Worm (Caenorhabditis elegans) whole organism, L4 larva: Measurements from ENCODE around the gene str-31.

ENCODE experiments used
- D1046.2 ChIP-seq: fragments of 200-800 bp; sonication (Bioruptor generic); IDR thresholded peaks from 2 replicates; pipeline ENCODE4 v1.3.6; 2022; ENCODE audit warnings: missing genetic modification characterization, missing compliant biosample characterization
- F37D6.2 ChIP-seq: sonication (generic microtip); optimal IDR thresholded peaks from 2 replicates; lab custom pipeline; 2016; ENCODE audit warnings: mild to moderate bottlenecking, missing genetic modification characterization, missing compliant biosample characterization
- R02D3.7 ChIP-seq: fragments of 150-350 bp; sonication (generic microtip); optimal IDR thresholded peaks from 3 replicates; lab custom pipeline; 2014; ENCODE audit warnings: missing biosample characterization, missing genetic modification characterization
- Y48G9A.11 ChIP-seq: fragments of 200-800 bp; sonication (Bioruptor generic); IDR thresholded peaks from 2 replicates; pipeline ENCODE4 v1.3.6; 2022; ENCODE audit warnings: missing genetic modification reagents, missing genetic modification characterization, missing compliant biosample characterization
- Y75B8A.6 ChIP-seq: fragments of 200-800 bp; sonication (Bioruptor generic); IDR thresholded peaks from 2 replicates; pipeline ENCODE4 v1.3.6; 2022; ENCODE audit warnings: missing genetic modification reagents, missing genetic modification characterization, missing compliant biosample characterization
- aha-1 ChIP-seq: fragments of 150-350 bp; peaks from one replicate; lab custom pipeline; 2014; ENCODE audit warnings: missing biosample characterization, missing genetic modification characterization
- aly-2 ChIP-seq: sonication (generic microtip); optimal IDR thresholded peaks from 2 replicates; lab custom pipeline; 2018; ENCODE audit warnings: missing biosample characterization, missing genetic modification characterization
- ama-1 ChIP-seq: fragments of 150-350 bp; optimal IDR thresholded peaks from 2 replicates; lab custom pipeline; 2014; ENCODE audit warnings: inconsistent platforms, mixed read lengths
- ceh-20 ChIP-seq: fragments of 200-800 bp; sonication (Bioruptor generic); IDR thresholded peaks from 2 replicates; pipeline ENCODE4 v1.3.6; 2022; ENCODE audit warnings: missing genetic modification reagents, missing genetic modification characterization, missing compliant biosample characterization
- ceh-32 ChIP-seq: sonication (generic microtip); optimal IDR thresholded peaks from 2 replicates; lab custom pipeline; 2016; ENCODE audit warnings: mild to moderate bottlenecking, missing genetic modification characterization, missing compliant biosample characterization; ENCODE audit not compliant: poor library complexity
- ceh-62 ChIP-seq: sonication (generic microtip); optimal IDR thresholded peaks from 2 replicates; lab custom pipeline; 2017; ENCODE audit warnings: missing biosample characterization, missing genetic modification characterization
- ceh-82 ChIP-seq: sonication (generic microtip); optimal IDR thresholded peaks from 2 replicates; lab custom pipeline; 2017; ENCODE audit warnings: missing biosample characterization, missing genetic modification characterization
- daf-16 ChIP-seq, 3 experiments: sonication (generic microtip); optimal IDR thresholded peaks; 2 replicates each; lab custom pipeline; 2016 to 2017; ENCODE audit warnings: missing genetic modification characterization in 3 of 3, missing genetic modification reagents in 3 of 3, mild to moderate bottlenecking in 2 of 3, missing compliant biosample characterization in 2 of 3, missing biosample characterization in 1 of 3, moderate library complexity in 1 of 3
- daf-19 ChIP-seq: fragments of 200-800 bp; sonication (Bioruptor generic); conservative IDR thresholded peaks from 2 replicates; pipeline ENCODE4 v1.3.6; 2022; ENCODE audit warnings: missing genetic modification characterization, missing compliant biosample characterization
- dmd-6 ChIP-seq: fragments of 200-800 bp; sonication (Bioruptor generic); IDR thresholded peaks from 2 replicates; pipeline ENCODE4 v1.3.6; 2022; ENCODE audit warnings: missing genetic modification reagents, missing genetic modification characterization, missing compliant biosample characterization
- dmd-8 ChIP-seq: fragments of 200-800 bp; sonication (Bioruptor generic); IDR thresholded peaks from 2 replicates; pipeline ENCODE4 v1.3.6; 2022; ENCODE audit warnings: missing genetic modification characterization, missing compliant biosample characterization
- fkh-10 ChIP-seq: fragments of 150-350 bp; optimal IDR thresholded peaks from 2 replicates; lab custom pipeline; 2014; ENCODE audit warnings: missing biosample characterization, missing genetic modification reagents, missing genetic modification characterization
- fos-1 ChIP-seq: fragments of 150-350 bp; optimal IDR thresholded peaks from 2 replicates; lab custom pipeline; 2014; ENCODE audit warnings: missing biosample characterization, missing genetic modification characterization
- hmg-1.1 ChIP-seq: fragments of 200-800 bp; sonication (Bioruptor generic); IDR thresholded peaks from 2 replicates; pipeline ENCODE4 v1.3.6; 2022; ENCODE audit warnings: missing genetic modification reagents, missing genetic modification characterization, missing compliant biosample characterization
- jun-1 ChIP-seq: fragments of 150-350 bp; optimal IDR thresholded peaks from 2 replicates; lab custom pipeline; 2014; ENCODE audit warnings: missing biosample characterization, missing genetic modification reagents, missing genetic modification characterization
- lim-7 ChIP-seq: fragments of 200-800 bp; sonication (Bioruptor generic); IDR thresholded peaks from 2 replicates; pipeline ENCODE4 v1.3.6; 2022; ENCODE audit warnings: missing genetic modification characterization, missing compliant biosample characterization
- lin-29 ChIP-seq: fragments of 200-800 bp; sonication (Bioruptor generic); IDR thresholded peaks from 2 replicates; pipeline ENCODE4 v1.3.6; 2022; ENCODE audit warnings: missing genetic modification reagents, missing genetic modification characterization, missing compliant biosample characterization
- lin-39 ChIP-seq: fragments of 150-350 bp; optimal IDR thresholded peaks from 2 replicates; lab custom pipeline; 2014; ENCODE audit warnings: missing biosample characterization, missing genetic modification reagents, missing genetic modification characterization
- mdl-1 ChIP-seq, 2 experiments: fragments of 150-350 bp in 1 of 2; sonication (generic microtip) in 1 of 2; optimal IDR thresholded peaks; 2 replicates each; lab custom pipeline; 2014 to 2017; ENCODE audit warnings: missing biosample characterization in 2 of 2, missing genetic modification characterization in 2 of 2
- nhr-11 ChIP-seq: fragments of 150-350 bp; optimal IDR thresholded peaks from 2 replicates; lab custom pipeline; 2014; ENCODE audit warnings: missing biosample characterization, missing genetic modification characterization
- nhr-111 ChIP-seq: fragments of 200-800 bp; sonication (Bioruptor generic); optimal IDR thresholded peaks from 2 replicates; lab custom pipeline; 2018; ENCODE audit warnings: mild to moderate bottlenecking, missing genetic modification characterization, missing compliant biosample characterization
- nhr-42 ChIP-seq: fragments of 200-800 bp; sonication (Bioruptor generic); IDR thresholded peaks from 2 replicates; pipeline ENCODE4 v1.3.6; 2022; ENCODE audit warnings: missing genetic modification characterization, missing compliant biosample characterization
- nhr-48 ChIP-seq: sonication (generic microtip); optimal IDR thresholded peaks from 2 replicates; lab custom pipeline; 2016; ENCODE audit warnings: mild to moderate bottlenecking, missing genetic modification characterization, missing compliant biosample characterization
- nhr-6 ChIP-seq: fragments of 150-350 bp; optimal IDR thresholded peaks from 2 replicates; lab custom pipeline; 2014; ENCODE audit warnings: missing biosample characterization, missing genetic modification characterization
- saeg-2 ChIP-seq: fragments of 200-800 bp; sonication (Bioruptor generic); IDR thresholded peaks from 2 replicates; pipeline ENCODE4 v1.3.6; 2022; ENCODE audit warnings: missing genetic modification reagents, missing genetic modification characterization, missing compliant biosample characterization
- skn-1 ChIP-seq: fragments of 150-350 bp; optimal IDR thresholded peaks from 2 replicates; lab custom pipeline; 2014; ENCODE audit warnings: missing biosample characterization, missing genetic modification characterization
- snpc-1.2 ChIP-seq: fragments of 200-800 bp; sonication (Bioruptor generic); IDR thresholded peaks from 2 replicates; pipeline ENCODE4 v1.3.6; 2022; ENCODE audit warnings: missing genetic modification reagents, missing genetic modification characterization, missing compliant biosample characterization
- snpc-4 ChIP-seq: fragments of 150-350 bp; optimal IDR thresholded peaks from 2 replicates; lab custom pipeline; 2014; ENCODE audit warnings: missing biosample characterization, missing genetic modification characterization
- spr-3 ChIP-seq: fragments of 200-800 bp; sonication (Bioruptor generic); optimal IDR thresholded peaks from 2 replicates; lab custom pipeline; 2018; ENCODE audit warnings: mild to moderate bottlenecking, missing genetic modification characterization, missing compliant biosample characterization
- tag-97 ChIP-seq: fragments of 200-800 bp; sonication (Bioruptor generic); IDR thresholded peaks from 2 replicates; pipeline ENCODE4 v1.3.6; 2022; ENCODE audit warnings: missing genetic modification characterization, missing compliant biosample characterization
- unc-130 ChIP-seq: sonication (generic microtip); optimal IDR thresholded peaks from 2 replicates; lab custom pipeline; 2016; ENCODE audit warnings: missing genetic modification reagents, missing genetic modification characterization, missing compliant biosample characterization
- unc-39 ChIP-seq: sonication (generic microtip); optimal IDR thresholded peaks from 2 replicates; lab custom pipeline; 2017; ENCODE audit warnings: missing biosample characterization, missing genetic modification characterization
- zfp-3 ChIP-seq: fragments of 200-800 bp; sonication (Bioruptor generic); conservative IDR thresholded peaks from 2 replicates; pipeline ENCODE4 v1.3.6; 2022; ENCODE audit warnings: missing genetic modification reagents, missing genetic modification characterization, missing compliant biosample characterization
- ztf-7 ChIP-seq: fragments of 150-350 bp; optimal IDR thresholded peaks from 2 replicates; lab custom pipeline; 2014; ENCODE audit warnings: missing biosample characterization, missing genetic modification characterization

Gene str-31

ce11 chrV:7501194-7501593 is 7.3 kb downstream of the str-31 start:
- no peak for TF ChIP-seq lin-29 (GFP tag; lab: Robert Waterston, UW)
- no peak for TF ChIP-seq nhr-111 (GFP tag; lab: Kevin White, UChicago)
- TF ChIP-seq dmd-8 (GFP tag; lab: Robert Waterston, UW) = no peak

- TF ChIP-seq Y75B8A.6 (GFP tag; lab: Robert Waterston, UW) (no peak), snpc-4 (tag; lab: Kevin White, UChicago) (no peak), jun-1 (tag; lab: Kevin White, UChicago) (no peak), daf-19 (GFP tag; lab: Robert Waterston, UW) (no peak), zfp-3 (GFP tag; lab: Robert Waterston, UW) (no peak), Y48G9A.11 (GFP tag; lab: Robert Waterston, UW) (no peak), ceh-82 (tag; lab: Kevin White, UChicago) (no peak), saeg-2 (GFP tag; lab: Robert Waterston, UW) (no peak), nhr-11 (tag; lab: Kevin White, UChicago) (no peak), nhr-6 (no peak), tag-97 (no peak), unc-130 (no peak), F37D6.2 (no peak), D1046.2 (GFP tag; lab: Robert Waterston, UW) (no peak), mdl-1 (tag; optimal IDR thresholded peaks at IDR 0.05; lab: Kevin White, UChicago) (no peak), R02D3.7 (no peak), nhr-48 (no peak), aly-2 (tag; lab: Kevin White, UChicago) (no peak), dmd-6 (GFP tag; lab: Robert Waterston, UW) (no peak)
These were observed 11.0 kb downstream of the str-31 start, which contains the start of gene srh-79 for ce11 chrV:7497440-7497839. TSS of gene srh-79 (plus strand) at chrV:7497740.

ce11 chrV:7495189-7495588 is 13.3 kb downstream of the str-31 start, which contains the start of gene srbc-11:
TSS of gene srbc-11 (minus strand) at chrV:7495289.
- no peak for TF ChIP-seq saeg-2 (GFP tag; lab: Robert Waterston, UW)
- no peak for TF ChIP-seq lim-7
- TF ChIP-seq nhr-111 (GFP tag; lab: Kevin White, UChicago) = no peak
- TF ChIP-seq unc-39 (tag; lab: Kevin White, UChicago) = no peak
- TF ChIP-seq skn-1 (tag; lab: Kevin White, UChicago) = no peak
- TF ChIP-seq ama-1 = no peak
- TF ChIP-seq ztf-7 = no peak
- TF ChIP-seq daf-16 (GFP tag; optimal IDR thresholded peaks at IDR 0.05; lab: Kevin White, UChicago) = no peak
- no peak for TF ChIP-seq daf-16 (tag; optimal IDR thresholded peaks at IDR 0.05; lab: Kevin White, UChicago)
- no peak for TF ChIP-seq ceh-62 (tag; lab: Kevin White, UChicago)

ce11 chrV:7492924-7493323 is 15.5 kb downstream of the str-31 start, which contains the start of gene srbc-10:
TSS of gene srbc-10 (minus strand) at chrV:7493024.
- TF ChIP-seq unc-39 (tag; lab: Kevin White, UChicago) = no peak
- no peak for TF ChIP-seq ceh-32 (tag; lab: Kevin White, UChicago)
- TF ChIP-seq nhr-42 (GFP tag; lab: Robert Waterston, UW) = no peak
- TF ChIP-seq nhr-111 (GFP tag; lab: Kevin White, UChicago) = no peak
- no peak for TF ChIP-seq snpc-4 (tag; lab: Kevin White, UChicago)
- no peak for TF ChIP-seq jun-1 (tag; lab: Kevin White, UChicago)
- no peak for TF ChIP-seq lin-39 (tag; lab: Kevin White, UChicago)
- TF ChIP-seq snpc-1.2 (GFP tag; lab: Robert Waterston, UW) = no peak
- TF ChIP-seq aha-1 (tag; lab: Kevin White, UChicago) = no peak
- TF ChIP-seq saeg-2 (GFP tag; lab: Robert Waterston, UW) = no peak
- no peak for TF ChIP-seq aly-2 (tag; lab: Kevin White, UChicago)
- TF ChIP-seq spr-3 (GFP tag; lab: Kevin White, UChicago) = no peak
- no peak for TF ChIP-seq fkh-10 (GFP tag; lab: Kevin White, UChicago)
- TF ChIP-seq ceh-20 (GFP tag; lab: Robert Waterston, UW) = no peak
- no peak for TF ChIP-seq hmg-1.1 (GFP tag; lab: Robert Waterston, UW)
- no peak for TF ChIP-seq fos-1
- TF ChIP-seq mdl-1 (tag; optimal IDR thresholded peaks at IDR 0.05; lab: Kevin White, UChicago) = no peak
